Fruit fly (Drosophila melanogaster) whole organism, wandering third instar larva: ENCODE results near the gene CG5280.

Experiments
- GATAd ChIP-seq: sonication (Bioruptor generic); optimal IDR thresholded peaks from 2 replicates; lab custom pipeline; 2016; ENCODE audit warnings: missing biosample characterization, missing genetic modification characterization
- Hr78 ChIP-seq: fragments of >200 bp; optimal IDR thresholded peaks from 2 replicates; lab custom pipeline; 2017; ENCODE audit warnings: missing biosample characterization, missing genetic modification characterization
- Mio ChIP-seq: sonication (Bioruptor generic); optimal IDR thresholded peaks from 2 replicates; lab custom pipeline; 2016; ENCODE audit warnings: missing biosample characterization, missing genetic modification characterization
- Myc ChIP-seq: fragments of >200 bp; optimal IDR thresholded peaks from 2 replicates; lab custom pipeline; 2017
- OdsH ChIP-seq: fragments of 200-800 bp; sonication (Bioruptor generic); optimal IDR thresholded peaks from 2 replicates; lab custom pipeline; 2016; ENCODE audit warnings: missing biosample characterization, mild to moderate bottlenecking, missing genetic modification characterization
- br ChIP-seq: fragments of 200-800 bp; sonication (Bioruptor generic); optimal IDR thresholded peaks from 2 replicates; lab custom pipeline; 2016; ENCODE audit warnings: missing biosample characterization, missing genetic modification characterization
- dl ChIP-seq, 2 experiments: fragments of 175-275, 200-275 bp in 1 of 2; fragments of 200-275 bp in 1 of 2; sonication (Bioruptor generic); optimal IDR thresholded peaks; lab custom pipeline; 2018; ENCODE audit warnings: mild to moderate bottlenecking in 2 of 2, missing biosample characterization in 2 of 2, missing genetic modification characterization in 2 of 2, moderate library complexity in 2 of 2; ENCODE audit not compliant: partially characterized antibody in 2 of 2, insufficient read depth in 1 of 2
- jim ChIP-seq: fragments of 175-275, 200-325 bp; sonication (Bioruptor generic); optimal IDR thresholded peaks from 2 replicates; lab custom pipeline; 2016; ENCODE audit warnings: missing biosample characterization, mild to moderate bottlenecking, missing genetic modification characterization
- lola ChIP-seq: fragments of >200 bp; optimal IDR thresholded peaks from 2 replicates; lab custom pipeline; 2017; ENCODE audit warnings: missing biosample characterization, missing genetic modification characterization
- pan ChIP-seq: fragments of >200 bp; optimal IDR thresholded peaks from 2 replicates; lab custom pipeline; 2017

dm6 chr3L:8947848-8948494 is 42.1 kb downstream of the CG5280 start:
- TF ChIP-seq Mio (GFP tag; lab: Kevin White, UChicago) (no peak), Myc (lab: Kevin White, UChicago) (no peak), GATAd (no peak), lola (GFP tag; lab: Kevin White, UChicago) (no peak), OdsH (no peak), jim (GFP tag; lab: Kevin White, UChicago) (no peak), dl (GFP tag; optimal IDR thresholded peaks at IDR 0.05; lab: Kevin White, UChicago; ENCODE audit: insufficient read depth in 1 of 2, partially characterized antibody in 2 of 2) (no peak), Hr78 (GFP tag; lab: Kevin White, UChicago) (no peak), br (GFP tag; lab: Kevin White, UChicago) (no peak), pan (no peak)
